Worm (Caenorhabditis elegans) whole organism, L1 larva: ENCODE data around the gene Y97E10AR.1.

Source experiments
- C16A3.4 ChIP-seq: fragments of 150-350 bp; optimal IDR thresholded peaks from 2 replicates; lab custom pipeline; 2014; ENCODE audit warnings: missing biosample characterization, missing genetic modification characterization
- Y116A8C.19 ChIP-seq: sonication (generic microtip); optimal IDR thresholded peaks from 2 replicates; lab custom pipeline; 2016; ENCODE audit warnings: missing compliant biosample characterization, missing genetic modification characterization, borderline replicate concordance
- aha-1 ChIP-seq: fragments of 150-350 bp; optimal IDR thresholded peaks from 2 replicates; lab custom pipeline; 2014; ENCODE audit warnings: missing biosample characterization, missing genetic modification characterization
- alr-1 ChIP-seq: fragments of 200-800 bp; sonication (Bioruptor generic); optimal IDR thresholded peaks from 2 replicates; lab custom pipeline; 2018; ENCODE audit warnings: borderline replicate concordance, mild to moderate bottlenecking, missing genetic modification characterization, missing compliant biosample characterization
- ama-1 ChIP-seq: fragments of 150-350 bp; optimal IDR thresholded peaks from 2 replicates; lab custom pipeline; 2014
- blmp-1 ChIP-seq: fragments of 150-350 bp; optimal IDR thresholded peaks from 2 replicates; lab custom pipeline; 2014; ENCODE audit warnings: missing biosample characterization, missing genetic modification characterization
- ceh-63 ChIP-seq: fragments of 200-800 bp; sonication (Bioruptor generic); optimal IDR thresholded peaks from 2 replicates; lab custom pipeline; 2018; ENCODE audit warnings: mild to moderate bottlenecking, missing genetic modification characterization, missing compliant biosample characterization
- ceh-82 ChIP-seq, 3 experiments: fragments of 150-350 bp in 1 of 3; sonication (generic microtip) in 2 of 3; optimal IDR thresholded peaks; 2 replicates each; lab custom pipeline; 2014 to 2017; ENCODE audit warnings: missing biosample characterization in 3 of 3, missing genetic modification characterization in 3 of 3
- ceh-88 ChIP-seq: fragments of 200-800 bp; sonication (Bioruptor generic); IDR thresholded peaks from 2 replicates; pipeline ENCODE4 v1.3.6; 2022; ENCODE audit warnings: missing genetic modification characterization, missing compliant biosample characterization
- efl-1 ChIP-seq, 4 experiments: fragments of 150-350 bp; optimal IDR thresholded peaks in 3 of 4; peaks in 1 of 4; 1 replicate in 1 of 4; 2 replicates in 3 of 4; lab custom pipeline; 2014; ENCODE audit warnings: missing biosample characterization in 2 of 4, missing genetic modification characterization in 2 of 4, missing genetic modification reagents in 2 of 4
- egl-13 ChIP-seq: sonication (generic microtip); optimal IDR thresholded peaks from 2 replicates; lab custom pipeline; 2016; ENCODE audit warnings: missing genotype, missing genetic modification reagents, missing genetic modification characterization, missing compliant biosample characterization
- elt-2 ChIP-seq: sonication (generic microtip); optimal IDR thresholded peaks from 2 replicates; lab custom pipeline; 2016; ENCODE audit warnings: missing genetic modification characterization, mild to moderate bottlenecking, inconsistent platforms, missing compliant biosample characterization, missing genetic modification reagents
- elt-3 ChIP-seq, 6 experiments: fragments of 150-350 bp in 1 of 6; sonication (generic microtip); optimal IDR thresholded peaks; 2 replicates each; lab custom pipeline; 2017 to 2018; ENCODE audit warnings: missing biosample characterization in 6 of 6, missing genetic modification characterization in 6 of 6, inconsistent platforms in 1 of 6
- ets-5 ChIP-seq: fragments of 200-800 bp; sonication (Bioruptor generic); IDR thresholded peaks from 2 replicates; pipeline ENCODE4 v1.3.6; 2022; ENCODE audit warnings: missing genetic modification characterization, missing compliant biosample characterization
- fkh-8 ChIP-seq: sonication (generic microtip); optimal IDR thresholded peaks from 2 replicates; lab custom pipeline; 2016; ENCODE audit warnings: mild to moderate bottlenecking, missing genetic modification characterization, missing compliant biosample characterization
- fos-1 ChIP-seq: fragments of 150-350 bp; optimal IDR thresholded peaks from 2 replicates; lab custom pipeline; 2014; ENCODE audit warnings: missing biosample characterization, missing genetic modification characterization
- grh-1 ChIP-seq: fragments of 200-800 bp; sonication (Bioruptor generic); IDR thresholded peaks from 2 replicates; pipeline ENCODE4 v1.3.6; 2022; ENCODE audit warnings: missing genetic modification reagents, missing genetic modification characterization, missing compliant biosample characterization
- hlh-4 ChIP-seq: sonication (generic microtip); optimal IDR thresholded peaks from 2 replicates; lab custom pipeline; 2016; ENCODE audit warnings: mild to moderate bottlenecking, missing genetic modification characterization, missing compliant biosample characterization
- lin-13 ChIP-seq: fragments of 150-350 bp; optimal IDR thresholded peaks from 2 replicates; lab custom pipeline; 2014; ENCODE audit warnings: missing biosample characterization, missing genetic modification reagents, missing genetic modification characterization
- lin-14 ChIP-seq: fragments of 200-800 bp; sonication (Bioruptor generic); optimal IDR thresholded peaks from 2 replicates; lab custom pipeline; 2018; ENCODE audit warnings: mild to moderate bottlenecking, missing genetic modification characterization, moderate library complexity, missing compliant biosample characterization
- lin-35 ChIP-seq, 2 experiments: fragments of 150-350 bp; optimal IDR thresholded peaks; 2 replicates each; lab custom pipeline; 2014; ENCODE audit warnings: missing biosample characterization in 2 of 2, missing genetic modification characterization in 2 of 2, missing genetic modification reagents in 2 of 2
- lsy-2 ChIP-seq, 2 experiments: fragments of 150-350 bp; optimal IDR thresholded peaks; 2 replicates each; lab custom pipeline; 2014; ENCODE audit warnings: missing biosample characterization in 2 of 2, missing genetic modification characterization in 2 of 2
- mep-1 ChIP-seq: fragments of 150-350 bp; optimal IDR thresholded peaks from 2 replicates; lab custom pipeline; 2014; ENCODE audit warnings: missing biosample characterization, missing genetic modification characterization
- nhr-19 ChIP-seq: fragments of 200-800 bp; sonication (Bioruptor generic); conservative IDR thresholded peaks from 2 replicates; pipeline ENCODE4 v1.3.6; 2022; ENCODE audit warnings: missing genetic modification characterization, missing compliant biosample characterization
- nhr-20 ChIP-seq: sonication (generic microtip); optimal IDR thresholded peaks from 2 replicates; lab custom pipeline; 2016; ENCODE audit warnings: mild to moderate bottlenecking, missing genetic modification characterization, missing compliant biosample characterization
- nhr-71 ChIP-seq: sonication (generic microtip); optimal IDR thresholded peaks from 2 replicates; lab custom pipeline; 2016; ENCODE audit warnings: mild to moderate bottlenecking, missing genetic modification characterization, moderate library complexity, missing compliant biosample characterization
- nhr-85 ChIP-seq: sonication (generic microtip); peaks from one replicate; lab custom pipeline; 2016; ENCODE audit warnings: missing genetic modification characterization, inconsistent platforms, missing compliant biosample characterization
- pag-3 ChIP-seq: sonication (generic microtip); optimal IDR thresholded peaks from 2 replicates; lab custom pipeline; 2017; ENCODE audit warnings: missing genetic modification characterization, mild to moderate bottlenecking, missing compliant biosample characterization, antibody characterized with exemption, borderline replicate concordance; ENCODE audit not compliant: insufficient read depth
- pax-3 ChIP-seq: fragments of 200-800 bp; sonication (Bioruptor generic); optimal IDR thresholded peaks from 2 replicates; lab custom pipeline; 2018; ENCODE audit warnings: mild to moderate bottlenecking, missing genetic modification characterization, moderate library complexity, missing compliant biosample characterization
- pqm-1 ChIP-seq: sonication (generic microtip); optimal IDR thresholded peaks from 3 replicates; lab custom pipeline; 2017; ENCODE audit warnings: missing biosample characterization, missing genetic modification characterization
- skn-1 ChIP-seq: fragments of 150-350 bp; optimal IDR thresholded peaks from 2 replicates; lab custom pipeline; 2014; ENCODE audit warnings: missing biosample characterization, missing genetic modification characterization
- snpc-4 ChIP-seq: fragments of 150-350 bp; optimal IDR thresholded peaks from 2 replicates; lab custom pipeline; 2014; ENCODE audit warnings: missing biosample characterization, missing genetic modification characterization
- snu-23 ChIP-seq: sonication (generic microtip); optimal IDR thresholded peaks from 2 replicates; lab custom pipeline; 2016; ENCODE audit warnings: missing genetic modification characterization, missing compliant biosample characterization
- sptf-1 ChIP-seq: fragments of 150-350 bp; optimal IDR thresholded peaks from 2 replicates; lab custom pipeline; 2014; ENCODE audit warnings: missing biosample characterization, missing genetic modification characterization
- swsn-7 ChIP-seq: sonication (generic microtip); optimal IDR thresholded peaks from 2 replicates; lab custom pipeline; 2016; ENCODE audit warnings: missing genetic modification characterization, missing compliant biosample characterization
- tbx-2 ChIP-seq: sonication (generic microtip); optimal IDR thresholded peaks from 2 replicates; lab custom pipeline; 2016; ENCODE audit warnings: missing genetic modification characterization, missing compliant biosample characterization
- tlp-1 ChIP-seq: fragments of 150-350 bp; optimal IDR thresholded peaks from 2 replicates; lab custom pipeline; 2014; ENCODE audit warnings: missing biosample characterization, missing genetic modification characterization
- unc-130 ChIP-seq: fragments of 150-350 bp; optimal IDR thresholded peaks from 2 replicates; lab custom pipeline; 2017; ENCODE audit warnings: missing biosample characterization, missing genetic modification characterization, inconsistent platforms
- unc-86 ChIP-seq: sonication (generic microtip); optimal IDR thresholded peaks from 2 replicates; lab custom pipeline; 2016; ENCODE audit warnings: missing genetic modification characterization, missing compliant biosample characterization

The Y97E10AR.1 gene

DNA sequence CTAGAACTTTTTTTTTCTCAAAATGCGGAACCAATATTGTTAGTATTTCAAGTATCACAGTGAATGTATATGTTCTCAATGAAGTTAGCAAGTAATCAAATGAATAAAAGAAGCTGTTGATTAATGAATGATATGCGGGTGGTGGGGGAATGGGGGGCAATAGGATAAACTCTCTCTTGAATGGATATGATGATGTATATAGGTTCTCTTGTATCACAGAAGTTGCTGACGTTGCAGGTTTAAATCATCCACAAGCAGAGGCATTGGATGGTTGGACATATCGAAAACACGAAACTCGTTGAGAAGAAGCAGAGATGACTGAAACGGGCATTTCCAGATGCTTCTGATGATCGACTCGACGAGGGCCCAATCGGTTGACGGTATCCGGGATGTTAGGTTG, 38.3 kb downstream of the Y97E10AR.1 start:
- TF ChIP-seq tbx-2 (tag; lab: Kevin White, UChicago) (no peak), efl-1 (optimal IDR thresholded peaks at IDR 0.05; lab: Kevin White, UChicago) (no peak), efl-1 (GFP tag; optimal IDR thresholded peaks at IDR 0.05 in 1 of 2; lab: Kevin White, UChicago) (peak in 1 of 2 experiments; percentile 68), lin-14 (GFP tag; lab: Kevin White, UChicago) (peak; percentile 8), lin-35 (GFP tag; optimal IDR thresholded peaks at IDR 0.05; lab: Kevin White, UChicago) (no peak), nhr-85 (tag; lab: Kevin White, UChicago) (peak; percentile 6), elt-3 (tag; optimal IDR thresholded peaks at IDR 0.05; lab: Kevin White, UChicago) (no peak)

DNA sequence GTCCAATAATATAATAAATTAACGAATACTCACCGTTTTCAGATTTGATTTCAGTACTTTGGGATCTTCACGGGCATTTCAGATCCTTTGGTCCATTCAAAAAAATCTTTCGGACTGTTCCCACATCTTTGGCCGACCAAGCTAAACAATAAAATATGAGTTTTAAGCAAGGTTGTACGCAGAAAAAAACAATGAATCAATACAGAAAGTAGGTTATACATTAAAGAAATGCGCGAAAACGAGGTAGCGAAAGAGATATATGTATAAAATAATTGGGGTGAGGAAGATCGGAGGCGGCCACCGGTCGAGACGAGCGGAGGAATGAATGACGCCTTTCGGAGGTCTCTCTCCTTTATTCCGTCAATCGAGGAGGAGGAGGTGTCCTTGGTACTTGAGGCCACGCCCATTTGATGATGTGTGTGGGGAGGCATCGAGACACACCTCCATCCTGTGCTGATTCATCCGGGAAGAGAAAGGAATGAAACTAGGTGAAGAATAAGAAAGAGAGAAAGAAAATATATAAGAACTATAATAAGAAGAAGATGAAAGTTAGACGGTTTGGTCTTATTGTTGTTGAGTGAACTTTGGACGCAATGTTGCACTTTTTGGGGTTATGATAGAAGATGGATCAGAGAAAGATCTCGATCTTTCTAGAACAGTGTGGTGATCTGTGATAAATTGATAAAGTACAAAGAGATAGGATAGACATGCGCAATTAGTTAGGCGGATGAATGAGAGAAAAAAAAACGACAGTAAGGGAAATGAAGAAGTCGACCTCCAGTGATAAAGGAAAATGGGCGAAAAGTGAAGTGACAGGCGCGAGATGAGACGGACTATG, 39.2 kb downstream of the Y97E10AR.1 start:
- TF ChIP-seq efl-1 (optimal IDR thresholded peaks at IDR 0.05; lab: Kevin White, UChicago) (no peak), efl-1 (GFP tag; optimal IDR thresholded peaks at IDR 0.05 in 1 of 2; lab: Kevin White, UChicago) (no peak), blmp-1 (tag; lab: Kevin White, UChicago) (peak; percentile 98), elt-3 (tag; optimal IDR thresholded peaks at IDR 0.05; lab: Kevin White, UChicago) (peak; percentile 22 to 94 (median 76)), snu-23 (GFP tag; lab: Kevin White, UChicago) (peak; percentile 46), unc-130 (tag; lab: Kevin White, UChicago) (peak; percentile 3), snpc-4 (tag; lab: Kevin White, UChicago) (no peak), pag-3 (no peak), mep-1 (peak; percentile 32), pax-3 (no peak), ceh-88 (GFP tag; lab: Robert Waterston, UW) (no peak), lin-13 (no peak), fkh-8 (no peak), grh-1 (GFP tag; lab: Robert Waterston, UW) (no peak), pqm-1 (tag; lab: Kevin White, UChicago) (no peak), ama-1 (lab: Kevin White, UChicago) (peak; percentile 78), unc-86 (tag; lab: Kevin White, UChicago) (no peak), ceh-82 (tag; optimal IDR thresholded peaks at IDR 0.05; lab: Kevin White, UChicago) (no peak), egl-13 (tag; lab: Kevin White, UChicago) (no peak), hlh-4 (tag; lab: Kevin White, UChicago) (no peak), C16A3.4 (peak; percentile 4), lin-14 (GFP tag; lab: Kevin White, UChicago) (peak; percentile 61), swsn-7 (tag; lab: Kevin White, UChicago) (no peak), ceh-63 (GFP tag; lab: Kevin White, UChicago) (no peak), tlp-1 (tag; lab: Kevin White, UChicago) (no peak), lin-35 (GFP tag; optimal IDR thresholded peaks at IDR 0.05; lab: Kevin White, UChicago) (peak in 1 of 2 experiments; percentile 10), tbx-2 (tag; lab: Kevin White, UChicago) (peak; percentile 30), nhr-20 (peak; percentile 66), nhr-19 (peak; percentile 56), nhr-85 (tag; lab: Kevin White, UChicago) (peak; percentile 84), nhr-71 (peak; percentile 54), aha-1 (tag; lab: Kevin White, UChicago) (no peak), elt-2 (tag; lab: Kevin White, UChicago) (no peak), skn-1 (tag; lab: Kevin White, UChicago) (no peak), sptf-1 (tag; lab: Kevin White, UChicago) (no peak), ets-5 (GFP tag; lab: Robert Waterston, UW) (no peak), Y116A8C.19 (tag; lab: Kevin White, UChicago) (no peak)

DNA sequence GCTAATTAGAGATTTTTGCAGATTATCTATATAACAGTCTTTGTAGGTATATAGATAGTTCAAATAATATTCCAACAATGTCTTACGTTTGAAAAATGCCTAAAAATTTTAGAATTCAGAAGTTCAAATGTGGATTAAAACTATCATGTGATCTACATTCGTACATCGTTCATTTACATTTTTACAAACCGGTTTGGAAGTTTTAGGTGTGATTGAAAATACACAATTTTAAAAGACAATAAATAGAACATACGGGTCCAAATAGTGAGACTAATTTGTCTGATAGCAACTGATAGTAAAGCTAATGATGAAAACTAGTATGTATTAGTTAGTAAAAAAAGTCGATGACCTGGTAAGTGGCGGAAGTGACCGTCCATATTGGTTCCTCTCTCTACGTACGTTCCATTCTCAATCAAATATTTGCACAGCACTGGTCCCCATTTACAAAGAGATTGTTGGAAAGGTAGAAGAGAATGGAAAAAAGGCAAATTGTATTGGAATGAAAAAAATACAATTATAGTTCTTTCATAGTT, 40.1 kb downstream of the Y97E10AR.1 start:
- no peak for TF ChIP-seq lsy-2 (tag; optimal IDR thresholded peaks at IDR 0.05; lab: Kevin White, UChicago)
- TF ChIP-seq fkh-8: no peak
- peak; percentile 60 for TF ChIP-seq grh-1 (GFP tag; lab: Robert Waterston, UW)
- TF ChIP-seq nhr-20: peak; percentile 2
- TF ChIP-seq alr-1 (tag; lab: Kevin White, UChicago): no peak
- TF ChIP-seq fos-1: no peak
- peak; percentile 81 for TF ChIP-seq nhr-85 (tag; lab: Kevin White, UChicago)
- peak in 1 of 2 experiments; percentile 12 for TF ChIP-seq lin-35 (GFP tag; optimal IDR thresholded peaks at IDR 0.05; lab: Kevin White, UChicago)
- TF ChIP-seq lin-14 (GFP tag; lab: Kevin White, UChicago): peak; percentile 36
- no peak for TF ChIP-seq ceh-88 (GFP tag; lab: Robert Waterston, UW)
- no peak for TF ChIP-seq efl-1 (optimal IDR thresholded peaks at IDR 0.05; lab: Kevin White, UChicago)
- TF ChIP-seq efl-1 (GFP tag; optimal IDR thresholded peaks at IDR 0.05 in 1 of 2; lab: Kevin White, UChicago): peak in 1 of 2 experiments; percentile 90
